Fruit fly (Drosophila melanogaster): ENCODE data around the gene CG4911.

CG4911 gene

dm6 chr3L:9033537-9033936, 39.0 kb downstream of the CG4911 start (continued):
- TF ChIP-seq bsh (GFP tag; optimal IDR thresholded peaks at IDR 0.05) (peak in 1 of 2 experiments; percentile 53), cato (GFP tag; optimal IDR thresholded peaks at IDR 0.05; ENCODE audit: borderline replicate concordance) (no peak), kah (GFP tag; optimal IDR thresholded peaks at IDR 0.05) (no peak), Hr51 (GFP tag; optimal IDR thresholded peaks at IDR 0.05) (peak in 1 of 2 experiments; percentile 45), CG11696 (GFP tag; IDR thresholded peaks at IDR 0.05) (no peak), Med (GFP tag) (peak; percentile 34), NC2β (GFP tag; optimal IDR thresholded peaks at IDR 0.05) (no peak), CG10274 (GFP tag; optimal IDR thresholded peaks at IDR 0.05) (peak; percentile 74), exex (tag; optimal IDR thresholded peaks at IDR 0.05) (no peak), Dbx (GFP tag; IDR thresholded peaks at IDR 0.05) (no peak), CG15601 (tag; optimal IDR thresholded peaks at IDR 0.05) (peak; percentile 34), CG16813 (GFP tag; IDR thresholded peaks at IDR 0.05; ENCODE audit: partially characterized antibody) (no peak), CG15479 (GFP tag; optimal IDR thresholded peaks at IDR 0.05) (no peak), CG13424 (tag; optimal IDR thresholded peaks at IDR 0.05) (peak; percentile 34), CG4424 (GFP tag; optimal IDR thresholded peaks at IDR 0.05) (peak; percentile 6), croc (GFP tag; conservative IDR thresholded peaks at IDR 0.05) (peak; percentile 28; the same call in 1 of the 3 replicates), Ssrp (tag; optimal IDR thresholded peaks at IDR 0.05) (peak; percentile 38), CG11695 (GFP tag; IDR thresholded peaks at IDR 0.05) (no peak), CG2889 (GFP tag; IDR thresholded peaks at IDR 0.05) (no peak), ken (GFP tag; IDR thresholded peaks at IDR 0.05) (no peak), phol (tag; optimal IDR thresholded peaks at IDR 0.05) (peak; percentile 48), CG9932 (GFP tag; IDR thresholded peaks at IDR 0.05) (no peak), caup (GFP tag; optimal IDR thresholded peaks at IDR 0.05; ENCODE audit: severe bottlenecking) (no peak), Pdp1 (GFP tag; optimal IDR thresholded peaks at IDR 0.05) (no peak), lab (GFP tag; optimal IDR thresholded peaks at IDR 0.05) (no peak), dpn (GFP tag; optimal IDR thresholded peaks at IDR 0.05) (no peak), Chrac-16 (GFP tag; optimal IDR thresholded peaks at IDR 0.05) (no peak), lola (GFP tag; optimal IDR thresholded peaks at IDR 0.05) (peak in 1 of 3 experiments; percentile 29), scrt (GFP tag; optimal IDR thresholded peaks at IDR 0.05) (no peak), Sin3A (optimal IDR thresholded peaks at IDR 0.05) (no peak), ara (GFP tag; IDR thresholded peaks at IDR 0.05) (no peak), CG11723 (GFP tag; optimal IDR thresholded peaks at IDR 0.05) (no peak), CG15073 (GFP tag; optimal IDR thresholded peaks at IDR 0.05) (no peak), TFAM (GFP tag; optimal IDR thresholded peaks at IDR 0.05) (no peak), maf-S (GFP tag; optimal IDR thresholded peaks at IDR 0.05) (no peak), grau (tag; optimal IDR thresholded peaks at IDR 0.05) (peak; percentile 25), CG12299 (tag; optimal IDR thresholded peaks at IDR 0.05) (no peak), CG10959 (GFP tag; IDR thresholded peaks at IDR 0.05) (no peak), zf30C (GFP tag; optimal IDR thresholded peaks at IDR 0.05) (no peak), Usf (GFP tag; optimal IDR thresholded peaks at IDR 0.05) (no peak), gem (tag; optimal IDR thresholded peaks at IDR 0.05) (peak; percentile 60), D19A (tag; optimal IDR thresholded peaks at IDR 0.05) (peak; percentile 45), Sox100B (GFP tag; optimal IDR thresholded peaks at IDR 0.05) (peak; percentile 38), kni (GFP tag; optimal IDR thresholded peaks at IDR 0.05) (no peak), CG3065 (GFP tag; optimal IDR thresholded peaks at IDR 0.05) (no peak), lbe (GFP tag; optimal IDR thresholded peaks at IDR 0.05) (peak; percentile 19), CG15514 (GFP tag; optimal IDR thresholded peaks at IDR 0.05) (no peak), Nf-YC (tag; optimal IDR thresholded peaks at IDR 0.05) (no peak), ap (GFP tag; IDR thresholded peaks at IDR 0.05) (no peak), CG4617 (GFP tag; optimal IDR thresholded peaks at IDR 0.05; ENCODE audit: borderline replicate concordance) (no peak)
